Worm (Caenorhabditis elegans): ENCODE results near the gene clec-149.

- TF ChIP-seq tbx-2 (tag; optimal IDR thresholded peaks at IDR 0.05): no peak
- TF ChIP-seq K09A11.1 (tag; optimal IDR thresholded peaks at IDR 0.05; ENCODE audit: insufficient read depth): no peak
- no peak for TF ChIP-seq dve-1 (tag; optimal IDR thresholded peaks at IDR 0.05)
- TF ChIP-seq ceh-9 (tag; optimal IDR thresholded peaks at IDR 0.05): no peak
- TF ChIP-seq sox-4 (tag; optimal IDR thresholded peaks at IDR 0.05): no peak
- TF ChIP-seq ama-1 (optimal IDR thresholded peaks at IDR 0.05): no peak
- no peak for TF ChIP-seq ref-2 (tag; optimal IDR thresholded peaks at IDR 0.05)
- TF ChIP-seq pha-2 (tag; optimal IDR thresholded peaks at IDR 0.05): no peak
- TF ChIP-seq sdc-2 (tag; optimal IDR thresholded peaks at IDR 0.05): no peak
- no peak for TF ChIP-seq dmd-4 (tag; optimal IDR thresholded peaks at IDR 0.05; ENCODE audit: borderline replicate concordance)
Measured at ce11 chrIII:825256-825655, 2.2 kb downstream of the clec-149 start.

All from whole organism, late embryonic.